Worm (Caenorhabditis elegans) whole organism, young adult: Measurements from ENCODE around the gene fbxb-59.

ENCODE experiments used
- B0019.2 ChIP-seq: fragments of 200-800 bp; sonication (Bioruptor generic); conservative IDR thresholded peaks from 2 replicates; pipeline ENCODE4 v1.3.6; 2022; ENCODE audit warnings: missing genetic modification reagents, missing genetic modification characterization, missing compliant biosample characterization
- B0336.3 ChIP-seq: fragments of 200-800 bp; sonication (Bioruptor generic); IDR thresholded peaks from 2 replicates; pipeline ENCODE4 v1.3.6; 2022; ENCODE audit warnings: missing genetic modification characterization, missing compliant biosample characterization
- C06A6.2 ChIP-seq: fragments of 200-800 bp; sonication (Bioruptor generic); conservative IDR thresholded peaks from 2 replicates; pipeline ENCODE4 v1.3.6; 2022; ENCODE audit warnings: missing genetic modification characterization, missing compliant biosample characterization
- C17E4.6 ChIP-seq: fragments of 200-800 bp; sonication (Bioruptor generic); IDR thresholded peaks from 2 replicates; pipeline ENCODE4 v1.3.6; 2022; ENCODE audit warnings: missing genetic modification reagents, missing genetic modification characterization, missing compliant biosample characterization
- F10E7.11 ChIP-seq: sonication (generic microtip); optimal IDR thresholded peaks from 2 replicates; lab custom pipeline; 2017; ENCODE audit warnings: mild to moderate bottlenecking, missing genetic modification characterization, moderate library complexity, missing compliant biosample characterization
- F39B2.1 ChIP-seq: fragments of 200-800 bp; sonication (Bioruptor generic); IDR thresholded peaks from 2 replicates; pipeline ENCODE4 v1.3.6; 2022; ENCODE audit warnings: missing genetic modification reagents, missing genetic modification characterization, missing compliant biosample characterization
- F49E8.2 ChIP-seq: sonication (generic microtip); optimal IDR thresholded peaks from 3 replicates; lab custom pipeline; 2017; ENCODE audit warnings: missing genetic modification characterization, mild to moderate bottlenecking, missing compliant biosample characterization, antibody characterized with exemption, moderate library complexity; ENCODE audit not compliant: insufficient read depth
- F55B11.4 ChIP-seq: sonication (generic microtip); optimal IDR thresholded peaks from 2 replicates; lab custom pipeline; 2016; ENCODE audit warnings: missing compliant biosample characterization, missing genetic modification characterization, borderline replicate concordance; ENCODE audit not compliant: insufficient read depth
- F57A8.1 ChIP-seq: fragments of 200-800 bp; sonication (Bioruptor generic); optimal IDR thresholded peaks from 2 replicates; lab custom pipeline; 2018; ENCODE audit warnings: mild to moderate bottlenecking, missing genetic modification characterization, moderate library complexity, missing compliant biosample characterization
- T07F8.4 ChIP-seq: sonication (generic microtip); optimal IDR thresholded peaks from 2 replicates; lab custom pipeline; 2016; ENCODE audit warnings: mild to moderate bottlenecking, missing genetic modification characterization, moderate library complexity, missing compliant biosample characterization
- ama-1 ChIP-seq, 3 experiments: fragments of 150-350 bp in 1 of 3; sonication (generic microtip) in 2 of 3; optimal IDR thresholded peaks; 2 replicates each; lab custom pipeline; 2014 to 2018; ENCODE audit warnings: missing biosample characterization in 2 of 3, missing genetic modification characterization in 2 of 3, missing genetic modification reagents in 2 of 3
- atf-7 ChIP-seq: sonication (generic microtip); optimal IDR thresholded peaks from 2 replicates; lab custom pipeline; 2017; ENCODE audit warnings: mild to moderate bottlenecking, missing genetic modification characterization, missing compliant biosample characterization
- attf-3 ChIP-seq: fragments of 200-800 bp; sonication (Bioruptor generic); conservative IDR thresholded peaks from 2 replicates; pipeline ENCODE4 v1.3.6; 2022; ENCODE audit warnings: missing genetic modification reagents, missing genetic modification characterization, missing compliant biosample characterization
- attf-6 ChIP-seq: fragments of 200-800 bp; sonication (Bioruptor generic); IDR thresholded peaks from 2 replicates; pipeline ENCODE4 v1.3.6; 2022; ENCODE audit warnings: missing genetic modification reagents, missing genetic modification characterization, missing compliant biosample characterization
- bed-2 ChIP-seq: fragments of 200-800 bp; sonication (Bioruptor generic); IDR thresholded peaks from 2 replicates; pipeline ENCODE4 v1.3.6; 2022; ENCODE audit warnings: missing genetic modification reagents, missing genetic modification characterization, missing compliant biosample characterization
- ccch-3 ChIP-seq: fragments of 200-800 bp; sonication (Bioruptor generic); optimal IDR thresholded peaks from 2 replicates; lab custom pipeline; 2018; ENCODE audit warnings: mild to moderate bottlenecking, missing genetic modification characterization, missing compliant biosample characterization
- cebp-1 ChIP-seq, 2 experiments: fragments of 200-800 bp in 1 of 2; sonication (Bioruptor generic) in 1 of 2; sonication (generic microtip) in 1 of 2; IDR thresholded peaks in 1 of 2; optimal IDR thresholded peaks in 1 of 2; 2 replicates each; pipeline versions ENCODE4 v1.3.6 to Lab custom; 2017 to 2022; ENCODE audit warnings: missing compliant biosample characterization in 2 of 2, missing genetic modification characterization in 2 of 2, mild to moderate bottlenecking in 1 of 2, missing genetic modification reagents in 1 of 2, moderate library complexity in 1 of 2
- ceh-40 ChIP-seq: fragments of 200-800 bp; sonication (Bioruptor generic); IDR thresholded peaks from 2 replicates; pipeline ENCODE4 v1.3.6; 2022; ENCODE audit warnings: missing genetic modification characterization, missing compliant biosample characterization
- chd-7 ChIP-seq: sonication (generic microtip); optimal IDR thresholded peaks from 2 replicates; lab custom pipeline; 2016; ENCODE audit warnings: mild to moderate bottlenecking, missing genetic modification characterization, moderate library complexity, missing compliant biosample characterization
- efl-1 ChIP-seq: fragments of 150-350 bp; optimal IDR thresholded peaks from 2 replicates; lab custom pipeline; 2014; ENCODE audit warnings: missing biosample characterization, missing genetic modification reagents, missing genetic modification characterization
- egl-18 ChIP-seq: fragments of 200-800 bp; sonication (Bioruptor generic); IDR thresholded peaks from 2 replicates; pipeline ENCODE4 v1.3.6; 2022; ENCODE audit warnings: missing genetic modification reagents, missing genetic modification characterization, missing compliant biosample characterization
- fkh-3 ChIP-seq: sonication (generic microtip); optimal IDR thresholded peaks from 2 replicates; lab custom pipeline; 2016; ENCODE audit warnings: mild to moderate bottlenecking, missing genetic modification characterization, missing compliant biosample characterization
- gei-17 ChIP-seq: fragments of 200-800 bp; sonication (Bioruptor generic); optimal IDR thresholded peaks from 2 replicates; lab custom pipeline; 2018; ENCODE audit warnings: mild to moderate bottlenecking, missing genetic modification characterization, missing compliant biosample characterization
- hlh-12 ChIP-seq: sonication (generic microtip); optimal IDR thresholded peaks from 2 replicates; lab custom pipeline; 2016; ENCODE audit warnings: missing genetic modification characterization, missing compliant biosample characterization
- hmg-20 ChIP-seq: fragments of 200-800 bp; sonication (Bioruptor generic); IDR thresholded peaks from 2 replicates; pipeline ENCODE4 v1.3.6; 2022; ENCODE audit warnings: missing genetic modification reagents, missing genetic modification characterization, missing compliant biosample characterization
- lsl-1 ChIP-seq: fragments of 200-800 bp; sonication (Bioruptor generic); optimal IDR thresholded peaks from 2 replicates; lab custom pipeline; 2018; ENCODE audit warnings: mild to moderate bottlenecking, missing genetic modification characterization, moderate library complexity, missing compliant biosample characterization
- madf-10 ChIP-seq: sonication (generic microtip); optimal IDR thresholded peaks from 2 replicates; lab custom pipeline; 2016; ENCODE audit warnings: mild to moderate bottlenecking, missing genetic modification characterization, missing compliant biosample characterization
- madf-3 ChIP-seq: fragments of 200-800 bp; sonication (Bioruptor generic); IDR thresholded peaks from 2 replicates; pipeline ENCODE4 v1.3.6; 2022; ENCODE audit warnings: missing genetic modification reagents, missing genetic modification characterization, missing compliant biosample characterization
- madf-6 ChIP-seq: fragments of 200-800 bp; sonication (Bioruptor generic); IDR thresholded peaks from 2 replicates; pipeline ENCODE4 v1.3.6; 2022; ENCODE audit warnings: missing genetic modification reagents, missing genetic modification characterization, missing compliant biosample characterization
- madf-8 ChIP-seq: fragments of 200-800 bp; sonication (Bioruptor generic); conservative IDR thresholded peaks from 2 replicates; pipeline ENCODE4 v1.3.6; 2022; ENCODE audit warnings: missing genetic modification reagents, missing genetic modification characterization, missing compliant biosample characterization
- nhr-27 ChIP-seq: fragments of 200-800 bp; sonication (Bioruptor generic); optimal IDR thresholded peaks from 2 replicates; lab custom pipeline; 2018; ENCODE audit warnings: mild to moderate bottlenecking, missing genetic modification characterization, moderate library complexity, missing compliant biosample characterization
- rcor-1 ChIP-seq: fragments of 200-800 bp; sonication (Bioruptor generic); IDR thresholded peaks from 2 replicates; pipeline ENCODE4 v1.3.6; 2022; ENCODE audit warnings: missing genetic modification reagents, missing genetic modification characterization, missing compliant biosample characterization
- rec-8 ChIP-seq, 2 experiments: sonication (generic microtip); optimal IDR thresholded peaks; 2 replicates each; lab custom pipeline; 2016; ENCODE audit warnings: mild to moderate bottlenecking in 2 of 2, missing genetic modification characterization in 2 of 2, missing genetic modification reagents in 2 of 2, missing genotype in 2 of 2, missing biosample characterization in 1 of 2, missing compliant biosample characterization in 1 of 2, moderate library complexity in 1 of 2
- rpc-1 ChIP-seq, 2 experiments: fragments of 150-350 bp in 1 of 2; sonication (generic microtip) in 1 of 2; optimal IDR thresholded peaks; 2 replicates each; lab custom pipeline; 2014 to 2018; ENCODE audit warnings: missing biosample characterization in 1 of 2, missing genetic modification characterization in 1 of 2, missing genetic modification reagents in 1 of 2, missing genotype in 1 of 2
- sptf-2 ChIP-seq: fragments of 200-800 bp; sonication (Bioruptor generic); optimal IDR thresholded peaks from 2 replicates; lab custom pipeline; 2018; ENCODE audit warnings: mild to moderate bottlenecking, missing genetic modification characterization, missing compliant biosample characterization
- tbx-9 ChIP-seq: sonication (generic microtip); optimal IDR thresholded peaks from 2 replicates; lab custom pipeline; 2016; ENCODE audit warnings: borderline replicate concordance, missing genetic modification characterization, inconsistent platforms, missing compliant biosample characterization
- zim-3 ChIP-seq: sonication (generic microtip); optimal IDR thresholded peaks from 2 replicates; lab custom pipeline; 2017; ENCODE audit warnings: mild to moderate bottlenecking, missing genetic modification characterization, moderate library complexity, missing compliant biosample characterization
- ztf-26 ChIP-seq: sonication (generic microtip); optimal IDR thresholded peaks from 2 replicates; lab custom pipeline; 2017; ENCODE audit warnings: missing genetic modification characterization, missing compliant biosample characterization
- ztf-3 ChIP-seq: fragments of 200-800 bp; sonication (Bioruptor generic); optimal IDR thresholded peaks from 2 replicates; lab custom pipeline; 2018; ENCODE audit warnings: mild to moderate bottlenecking, missing genetic modification characterization, missing compliant biosample characterization

Gene fbxb-59

ce11 chrV:20196671-20197070, 9.3 kb downstream of the fbxb-59 start, which contains the start of gene ftr-1:
ftr-1 (plus strand) TSS chrV:20196971.
- TF ChIP-seq lsl-1 (GFP tag; lab: Kevin White, UChicago) (peak; percentile 51), chd-7 (no peak)
- TF ChIP-seq, all 124 proteins: peak for 1

ce11 chrV:20195451-20196036, 10.4 kb downstream of the fbxb-59 start, which contains the start of the genes srh-217 and Y113G7B.28:
srh-217 (minus strand) TSS chrV:20195551.
Y113G7B.28 (plus strand) TSS chrV:20195986.
- TF ChIP-seq zim-3 (tag; lab: Kevin White, UChicago), result no peak
- TF ChIP-seq nhr-27 (tag; lab: Kevin White, UChicago), result no peak
- no peak for TF ChIP-seq rpc-1 (optimal IDR thresholded peaks at IDR 0.05; lab: Kevin White, UChicago)
- TF ChIP-seq rpc-1 (tag; optimal IDR thresholded peaks at IDR 0.05; lab: Kevin White, UChicago), result no peak
- TF ChIP-seq efl-1 (GFP tag; lab: Kevin White, UChicago), result no peak
- no peak for TF ChIP-seq B0336.3 (GFP tag; lab: Robert Waterston, UW)
- TF ChIP-seq, all 124 proteins: peak for 0

- TF ChIP-seq madf-10 (tag; lab: Kevin White, UChicago), result no peak
- no peak for TF ChIP-seq ztf-26 (tag; lab: Kevin White, UChicago)
- no peak for TF ChIP-seq egl-18
- TF ChIP-seq bed-2 (GFP tag; lab: Robert Waterston, UW), result no peak
- TF ChIP-seq tbx-9, result no peak
- TF ChIP-seq F39B2.1, result no peak
- TF ChIP-seq F57A8.1 (GFP tag; lab: Kevin White, UChicago), result no peak
- no peak for TF ChIP-seq C17E4.6
Observed at ce11 chrV:20192102-20192880, 13.7 kb downstream of the fbxb-59 start, which contains the start of the genes fbxa-115 and Y113G7B.27. fbxa-115 (minus strand) TSS chrV:20192152. Y113G7B.27 (plus strand) TSS chrV:20192830.

- TF ChIP-seq madf-8 (no peak), T07F8.4 (no peak), ceh-40 (GFP tag; lab: Robert Waterston, UW) (no peak), ztf-3 (no peak), F55B11.4 (tag; lab: Kevin White, UChicago) (no peak), sptf-2 (GFP tag; lab: Kevin White, UChicago) (no peak), cebp-1 (GFP tag; IDR thresholded peaks at IDR 0.05; lab: Robert Waterston, UW) (no peak), cebp-1 (tag; optimal IDR thresholded peaks at IDR 0.05; lab: Kevin White, UChicago) (no peak)
Observed at ce11 chrV:20188790-20189189, 17.2 kb downstream of the fbxb-59 start, which contains the start of gene fbxa-116. fbxa-116 (minus strand) TSS chrV:20188890.

- TF ChIP-seq atf-7 (tag; lab: Kevin White, UChicago) (no peak), ccch-3 (GFP tag; lab: Kevin White, UChicago) (no peak), hlh-12 (no peak), rcor-1 (GFP tag; lab: Robert Waterston, UW) (no peak), ama-1 (optimal IDR thresholded peaks at IDR 0.05; lab: Kevin White, UChicago) (no peak), ama-1 (GFP tag; optimal IDR thresholded peaks at IDR 0.05; lab: Kevin White, UChicago) (no peak), B0019.2 (GFP tag; lab: Robert Waterston, UW) (no peak), attf-6 (GFP tag; lab: Robert Waterston, UW) (no peak), efl-1 (GFP tag; lab: Kevin White, UChicago) (no peak), hmg-20 (GFP tag; lab: Robert Waterston, UW) (no peak), madf-3 (GFP tag; lab: Robert Waterston, UW) (no peak), F10E7.11 (tag; lab: Kevin White, UChicago) (no peak), C06A6.2 (GFP tag; lab: Robert Waterston, UW) (no peak), sptf-2 (GFP tag; lab: Kevin White, UChicago) (no peak), attf-3 (GFP tag; lab: Robert Waterston, UW) (no peak), rec-8 (tag; optimal IDR thresholded peaks at IDR 0.05; lab: Kevin White, UChicago) (no peak), madf-6 (GFP tag; lab: Robert Waterston, UW) (no peak), F49E8.2 (tag; lab: Kevin White, UChicago) (no peak), fkh-3 (tag; lab: Kevin White, UChicago) (no peak), T07F8.4 (no peak), gei-17 (no peak)
Observed at ce11 chrV:20186579-20186978, 19.4 kb downstream of the fbxb-59 start, which contains the start of gene srz-16. srz-16 (minus strand) TSS chrV:20186679.
